Fruit fly (Drosophila melanogaster) whole organism, embryonic: ENCODE data around the gene CG32176.

Experiments used
- Asciz ChIP-seq: fragments of 200-800 bp; sonication (Bioruptor generic); optimal IDR thresholded peaks from 2 replicates; lab custom pipeline; 2017; ENCODE audit warnings: missing biosample characterization, mild to moderate bottlenecking, missing genetic modification characterization, missing genetic modification reagents
- B-H2 ChIP-seq: fragments of 200-800 bp; sonication (Bioruptor generic); optimal IDR thresholded peaks from 2 replicates; lab custom pipeline; 2018; ENCODE audit warnings: missing biosample characterization, mild to moderate bottlenecking, missing genetic modification characterization
- CG10267 ChIP-seq: fragments of 200-800 bp; sonication (Bioruptor generic); optimal IDR thresholded peaks from 2 replicates; lab custom pipeline; 2018; ENCODE audit warnings: missing biosample characterization, mild to moderate bottlenecking, missing genetic modification characterization, moderate library complexity
- CG10366 ChIP-seq: fragments of 200-800 bp; sonication (Bioruptor generic); IDR thresholded peaks from 2 replicates; pipeline ENCODE4 v1.3.6; 2022; ENCODE audit warnings: missing biosample characterization, missing genetic modification characterization
- CG10565 ChIP-seq: fragments of 200-800 bp; sonication (Bioruptor generic); optimal IDR thresholded peaks from 3 replicates; lab custom pipeline; 2016; ENCODE audit warnings: missing biosample characterization, mild to moderate bottlenecking, missing genetic modification characterization
- CG11093 ChIP-seq: fragments of 200-800 bp; sonication (Bioruptor generic); IDR thresholded peaks from 3 replicates; pipeline ENCODE4 v1.3.6; 2022; ENCODE audit warnings: missing biosample characterization, missing genetic modification characterization
- CG11504 ChIP-seq: fragments of 200-800 bp; sonication (Bioruptor generic); optimal IDR thresholded peaks from 3 replicates; lab custom pipeline; 2019; ENCODE audit warnings: missing biosample characterization, mild to moderate bottlenecking, missing genetic modification characterization, moderate library complexity
- CG12155 ChIP-seq: fragments of 200-800 bp; sonication (Bioruptor generic); optimal IDR thresholded peaks from 3 replicates; lab custom pipeline; 2016; ENCODE audit warnings: missing biosample characterization, missing genetic modification characterization
- CG12942 ChIP-seq: fragments of 200-800 bp; sonication (Bioruptor generic); optimal IDR thresholded peaks from 3 replicates; lab custom pipeline; 2016; ENCODE audit warnings: missing biosample characterization, missing genetic modification characterization
- CG13894 ChIP-seq: fragments of 200-800 bp; sonication (Bioruptor generic); optimal IDR thresholded peaks from 3 replicates; lab custom pipeline; 2018; ENCODE audit warnings: missing biosample characterization, mild to moderate bottlenecking, missing genetic modification characterization, moderate library complexity
- CG15269 ChIP-seq: fragments of 200-800 bp; sonication (Bioruptor generic); optimal IDR thresholded peaks from 2 replicates; lab custom pipeline; 2018; ENCODE audit warnings: missing biosample characterization, mild to moderate bottlenecking, missing genetic modification characterization, moderate library complexity
- CG16815 ChIP-seq: fragments of 200-800 bp; sonication (Bioruptor generic); optimal IDR thresholded peaks from 3 replicates; lab custom pipeline; 2017; ENCODE audit warnings: missing biosample characterization, mild to moderate bottlenecking, missing genetic modification characterization
- CG17912 ChIP-seq: fragments of 200-800 bp; sonication (Bioruptor generic); optimal IDR thresholded peaks from 2 replicates; lab custom pipeline; 2018; ENCODE audit warnings: missing biosample characterization, mild to moderate bottlenecking, missing genetic modification characterization
- CG2875 ChIP-seq: fragments of 200-800 bp; sonication (Bioruptor generic); optimal IDR thresholded peaks from 2 replicates; lab custom pipeline; 2017; ENCODE audit warnings: missing biosample characterization, mild to moderate bottlenecking, missing genetic modification characterization, missing genetic modification reagents
- CG3407 ChIP-seq: fragments of 200-800 bp; sonication (Bioruptor generic); optimal IDR thresholded peaks from 2 replicates; lab custom pipeline; 2018; ENCODE audit warnings: missing biosample characterization, mild to moderate bottlenecking, missing genetic modification characterization
- CG3838 ChIP-seq: fragments of 200-800 bp; sonication (Bioruptor generic); optimal IDR thresholded peaks from 3 replicates; lab custom pipeline; 2016; ENCODE audit warnings: missing biosample characterization, missing genetic modification characterization
- CG4707 ChIP-seq: fragments of 200-800 bp; sonication (Bioruptor generic); optimal IDR thresholded peaks from 2 replicates; lab custom pipeline; 2018; ENCODE audit warnings: missing biosample characterization, mild to moderate bottlenecking, missing genetic modification characterization, moderate library complexity
- CG7745 ChIP-seq: fragments of 200-800 bp; sonication (Bioruptor generic); optimal IDR thresholded peaks from 2 replicates; lab custom pipeline; 2018; ENCODE audit warnings: missing biosample characterization, mild to moderate bottlenecking, missing genetic modification characterization, moderate library complexity
- CG8478 ChIP-seq: fragments of >200 bp; optimal IDR thresholded peaks from 2 replicates; lab custom pipeline; 2018
- CG9215 ChIP-seq: fragments of 200-800 bp; sonication (Bioruptor generic); IDR thresholded peaks from 2 replicates; pipeline ENCODE4 v1.3.6; 2022; ENCODE audit warnings: missing biosample characterization, missing genetic modification characterization
- CHES-1-like ChIP-seq: fragments of 200-800 bp; sonication (Bioruptor generic); optimal IDR thresholded peaks from 2 replicates; lab custom pipeline; 2016; ENCODE audit warnings: missing biosample characterization, missing genetic modification characterization
- Dll ChIP-seq: fragments of 200-800 bp; sonication (Bioruptor generic); IDR thresholded peaks from 4 replicates; pipeline ENCODE4 v1.3.6; 2022; ENCODE audit warnings: missing biosample characterization, missing genetic modification characterization; ENCODE audit not compliant: partially characterized antibody
- Dref ChIP-seq: fragments of 200-800 bp; sonication (Bioruptor generic); IDR thresholded peaks from 2 replicates; pipeline ENCODE4 v1.3.6; 2022; ENCODE audit warnings: missing biosample characterization, missing genetic modification characterization
- Fer1 ChIP-seq: fragments of 200-800 bp; sonication (Bioruptor generic); optimal IDR thresholded peaks from 2 replicates; lab custom pipeline; 2017; ENCODE audit warnings: missing biosample characterization, mild to moderate bottlenecking, missing genetic modification characterization
- HHEX ChIP-seq: fragments of 200-800 bp; sonication (Bioruptor generic); optimal IDR thresholded peaks from 3 replicates; lab custom pipeline; 2017; ENCODE audit warnings: missing biosample characterization, mild to moderate bottlenecking, missing genetic modification characterization, missing genetic modification reagents
- Hr51 ChIP-seq, 2 experiments: fragments of 200-800 bp; sonication (Bioruptor generic); optimal IDR thresholded peaks; 2 replicates in 1 of 2; 3 replicates in 1 of 2; lab custom pipeline; 2016 to 2018; ENCODE audit warnings: missing biosample characterization in 2 of 2, missing genetic modification characterization in 2 of 2, mild to moderate bottlenecking in 1 of 2, moderate library complexity in 1 of 2
- MBD-R2 ChIP-seq: fragments of 200-800 bp; sonication (Bioruptor generic); IDR thresholded peaks from 2 replicates; pipeline ENCODE4 v1.3.6; 2022; ENCODE audit warnings: missing biosample characterization, missing genetic modification characterization
- MTF-1 ChIP-seq: fragments of 200-800 bp; sonication (Bioruptor generic); optimal IDR thresholded peaks from 2 replicates; lab custom pipeline; 2018; ENCODE audit warnings: missing biosample characterization, mild to moderate bottlenecking, missing genetic modification characterization, borderline replicate concordance
- Sin3A ChIP-seq: fragments of >200 bp; optimal IDR thresholded peaks from 2 replicates; lab custom pipeline; 2018
- Sox102F ChIP-seq: fragments of 200-800 bp; sonication (Bioruptor generic); optimal IDR thresholded peaks from 2 replicates; lab custom pipeline; 2018; ENCODE audit warnings: missing biosample characterization, mild to moderate bottlenecking, missing genetic modification characterization, moderate library complexity
- Spps ChIP-seq: fragments of 200-800 bp; sonication (Bioruptor generic); optimal IDR thresholded peaks from 2 replicates; lab custom pipeline; 2018; ENCODE audit warnings: missing biosample characterization, mild to moderate bottlenecking, missing genetic modification characterization
- Stat92E ChIP-seq, 3 experiments: fragments of >200 bp in 2 of 3; fragments of 200-800 bp in 1 of 3; sonication (Bioruptor generic) in 1 of 3; optimal IDR thresholded peaks; 2 replicates each; lab custom pipeline; 2017 to 2019; ENCODE audit warnings: missing biosample characterization in 3 of 3, missing genetic modification characterization in 3 of 3, mild to moderate bottlenecking in 1 of 3, moderate library complexity in 1 of 3
- al ChIP-seq: fragments of 200-800 bp; sonication (Bioruptor generic); IDR thresholded peaks from 2 replicates; pipeline ENCODE4 v1.3.6; 2022; ENCODE audit warnings: missing biosample characterization, missing genetic modification characterization
- aop ChIP-seq: fragments of 200-800 bp; sonication (Bioruptor generic); IDR thresholded peaks from 2 replicates; pipeline ENCODE4 v1.3.6; 2022; ENCODE audit warnings: missing biosample characterization, missing genetic modification characterization
- bowl ChIP-seq: fragments of 200-800 bp; sonication (Bioruptor generic); IDR thresholded peaks from 2 replicates; pipeline ENCODE4 v1.3.6; 2022; ENCODE audit warnings: missing biosample characterization, missing genetic modification characterization
- br ChIP-seq: fragments of >200 bp; optimal IDR thresholded peaks from 2 replicates; lab custom pipeline; 2017
- corto ChIP-seq: fragments of 200-800 bp; sonication (Bioruptor generic); optimal IDR thresholded peaks from 2 replicates; lab custom pipeline; 2016; ENCODE audit warnings: missing biosample characterization, mild to moderate bottlenecking, missing genetic modification characterization, moderate library complexity
- cwo ChIP-seq: fragments of 200-800 bp; sonication (Bioruptor generic); optimal IDR thresholded peaks from 3 replicates; lab custom pipeline; 2017; ENCODE audit warnings: missing biosample characterization, missing genetic modification characterization, mild to moderate bottlenecking, moderate library complexity, missing genetic modification reagents
- dimm ChIP-seq: fragments of 200-800 bp; sonication (Bioruptor generic); IDR thresholded peaks from 2 replicates; pipeline ENCODE4 v1.3.6; 2022; ENCODE audit warnings: missing biosample characterization, missing genetic modification characterization
- gce ChIP-seq: fragments of 200-800 bp; sonication (Bioruptor generic); IDR thresholded peaks from 3 replicates; pipeline ENCODE4 v1.3.6; 2022; ENCODE audit warnings: missing biosample characterization, missing genetic modification characterization
- gcm ChIP-seq: fragments of 200-800 bp; sonication (Bioruptor generic); optimal IDR thresholded peaks from 2 replicates; lab custom pipeline; 2019; ENCODE audit warnings: missing biosample characterization, mild to moderate bottlenecking, missing genetic modification characterization, moderate library complexity
- gsb ChIP-seq: fragments of 200-800 bp; sonication (Bioruptor generic); IDR thresholded peaks from 2 replicates; pipeline ENCODE4 v1.3.6; 2022; ENCODE audit warnings: missing biosample characterization, missing genetic modification characterization
- lov ChIP-seq, 2 experiments: fragments of 200-800 bp in 1 of 2; fragments of >200 bp in 1 of 2; sonication (Bioruptor generic) in 1 of 2; IDR thresholded peaks in 1 of 2; optimal IDR thresholded peaks in 1 of 2; 2 replicates in 1 of 2; 3 replicates in 1 of 2; pipeline versions ENCODE4 v1.3.6 to Lab custom; 2017 to 2022; ENCODE audit warnings: missing biosample characterization in 1 of 2, missing genetic modification characterization in 1 of 2
- mirr ChIP-seq: fragments of 200-800 bp; sonication (Bioruptor generic); optimal IDR thresholded peaks from 3 replicates; lab custom pipeline; 2018; ENCODE audit warnings: missing biosample characterization, mild to moderate bottlenecking, missing genetic modification characterization
- otp ChIP-seq: fragments of 200-800 bp; sonication (Bioruptor generic); IDR thresholded peaks from 3 replicates; pipeline ENCODE4, ENCODE4 v1.3.6; 2022; ENCODE audit warnings: missing biosample characterization, missing genetic modification characterization
- salm ChIP-seq: fragments of 200-800 bp; sonication (Bioruptor generic); optimal IDR thresholded peaks from 2 replicates; lab custom pipeline; 2018; ENCODE audit warnings: missing biosample characterization, mild to moderate bottlenecking, missing genetic modification characterization
- seq ChIP-seq: fragments of 200-800 bp; sonication (Bioruptor generic); IDR thresholded peaks from 2 replicates; pipeline ENCODE4 v1.3.6; 2022; ENCODE audit warnings: missing biosample characterization, missing genetic modification characterization
- sim ChIP-seq: fragments of 200-800 bp; sonication (Bioruptor generic); IDR thresholded peaks from 2 replicates; pipeline ENCODE4 v1.3.6; 2022; ENCODE audit warnings: missing biosample characterization, missing genetic modification characterization
- sima ChIP-seq: fragments of 200-800 bp; sonication (Bioruptor generic); optimal IDR thresholded peaks from 2 replicates; lab custom pipeline; 2016; ENCODE audit warnings: missing biosample characterization, missing genetic modification characterization
- tx ChIP-seq: fragments of 200-800 bp; sonication (Bioruptor generic); optimal IDR thresholded peaks from 2 replicates; lab custom pipeline; 2016; ENCODE audit warnings: missing biosample characterization, missing genetic modification characterization
- unpg ChIP-seq: fragments of 200-800 bp; sonication (Bioruptor generic); optimal IDR thresholded peaks from 3 replicates; lab custom pipeline; 2018; ENCODE audit warnings: missing biosample characterization, mild to moderate bottlenecking, missing genetic modification characterization, moderate library complexity

CG32176 gene

DNA sequence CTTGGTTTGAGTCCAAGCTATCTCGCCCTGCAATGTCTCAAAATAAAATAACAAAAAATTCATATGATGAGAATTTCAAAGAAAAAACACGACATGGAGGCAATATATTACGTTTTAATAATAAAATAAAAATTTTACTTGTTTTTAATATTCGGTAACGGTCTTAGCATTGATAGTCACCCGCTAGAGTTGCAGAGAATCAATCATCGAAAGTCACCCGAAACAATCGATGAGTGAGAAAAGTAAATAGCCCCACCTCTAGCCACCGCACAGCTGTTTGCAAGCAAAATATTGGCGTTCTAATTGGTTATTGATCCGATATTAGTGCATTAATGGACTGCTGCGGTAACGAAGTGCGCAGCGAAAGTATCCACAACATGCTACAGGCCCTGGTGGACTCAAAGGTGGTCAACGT, 42.3 kb downstream of the CG32176 start, which contains the start of gene CG34250 (continued):
- TF ChIP-seq CG3838 (GFP tag; lab: Kevin White, UChicago): peak; percentile 28
- no peak for TF ChIP-seq cwo (GFP tag; lab: Kevin White, UChicago)
- no peak for TF ChIP-seq tx
- no peak for TF ChIP-seq dimm (GFP tag; lab: Robert Waterston, UW)
- TF ChIP-seq CG9215: no peak
- peak; percentile 26 for TF ChIP-seq CG15269 (tag; lab: Kevin White, UChicago)
- no peak for TF ChIP-seq CG2875
- no peak for TF ChIP-seq unpg
- TF ChIP-seq corto: peak; percentile 51
- no peak for TF ChIP-seq CG10366 (GFP tag; lab: Robert Waterston, UW)
- peak; percentile 38 for TF ChIP-seq CG12155 (GFP tag; lab: Kevin White, UChicago)
- TF ChIP-seq CG10267 (tag; lab: Kevin White, UChicago): peak; percentile 65
- TF ChIP-seq salm (tag; lab: Kevin White, UChicago): no peak
- TF ChIP-seq CG7745 (tag; lab: Kevin White, UChicago): no peak
- peak; percentile 90 for TF ChIP-seq Dll (GFP tag; lab: Robert Waterston, UW)
- TF ChIP-seq gce (GFP tag; lab: Robert Waterston, UW): no peak
- TF ChIP-seq MBD-R2 (GFP tag; lab: Robert Waterston, UW): peak; percentile 68
- no peak for TF ChIP-seq al (GFP tag; lab: Robert Waterston, UW)
- no peak for TF ChIP-seq CG11093 (GFP tag; lab: Robert Waterston, UW)
- TF ChIP-seq CG12942 (GFP tag; lab: Kevin White, UChicago): peak; percentile 46
- TF ChIP-seq CG10565 (GFP tag; lab: Kevin White, UChicago): no peak
- peak; percentile 30 for TF ChIP-seq Fer1 (GFP tag; lab: Kevin White, UChicago)
- TF ChIP-seq B-H2 (GFP tag; lab: Kevin White, UChicago): peak; percentile 60
- TF ChIP-seq Stat92E (GFP tag; optimal IDR thresholded peaks at IDR 0.05; lab: Kevin White, UChicago): peak in 1 of 3 experiments; percentile 72
- TF ChIP-seq Spps (tag; lab: Kevin White, UChicago): no peak
- TF ChIP-seq CHES-1-like (GFP tag; lab: Kevin White, UChicago): no peak
- TF ChIP-seq Sox102F (GFP tag; lab: Kevin White, UChicago): peak; percentile 7
- TF ChIP-seq CG4707 (GFP tag; lab: Kevin White, UChicago): no peak
- peak; percentile 89 for TF ChIP-seq Dref (GFP tag; lab: Robert Waterston, UW)
- no peak for TF ChIP-seq CG3407 (GFP tag; lab: Kevin White, UChicago)
- no peak for TF ChIP-seq Asciz (GFP tag; lab: Kevin White, UChicago)
- TF ChIP-seq Hr51 (GFP tag; optimal IDR thresholded peaks at IDR 0.05; lab: Kevin White, UChicago): peak; percentile 35 to 55
- TF ChIP-seq otp (GFP tag; lab: Robert Waterston, UW): no peak
- no peak for TF ChIP-seq CG16815 (GFP tag; lab: Kevin White, UChicago)
- TF ChIP-seq MTF-1 (GFP tag; lab: Kevin White, UChicago): no peak
- no peak for TF ChIP-seq HHEX (GFP tag; lab: Kevin White, UChicago)
- TF ChIP-seq sim (GFP tag; lab: Robert Waterston, UW): no peak
- no peak for TF ChIP-seq sima (GFP tag; lab: Kevin White, UChicago)
- peak; percentile 75 for TF ChIP-seq Sin3A (lab: Kevin White, UChicago)
- TF ChIP-seq br (lab: Kevin White, UChicago): no peak
- TF ChIP-seq CG11504: peak; percentile 53
- no peak for TF ChIP-seq CG8478
- no peak for TF ChIP-seq seq (GFP tag; lab: Robert Waterston, UW)
- no peak for TF ChIP-seq aop (GFP tag; lab: Robert Waterston, UW)
- peak; percentile 60 for TF ChIP-seq CG13894 (tag; lab: Kevin White, UChicago)
- TF ChIP-seq mirr (GFP tag; lab: Kevin White, UChicago): no peak
- no peak for TF ChIP-seq lov (optimal IDR thresholded peaks at IDR 0.05; lab: Kevin White, UChicago)
- TF ChIP-seq lov (GFP tag; IDR thresholded peaks at IDR 0.05; lab: Robert Waterston, UW): no peak
- TF ChIP-seq bowl (GFP tag; lab: Robert Waterston, UW): no peak
- no peak for TF ChIP-seq CG17912 (GFP tag; lab: Kevin White, UChicago)
- no peak for TF ChIP-seq gcm (GFP tag; lab: Kevin White, UChicago)
- TF ChIP-seq gsb: no peak
